Worm (Caenorhabditis elegans): ENCODE results near the gene ain-1.

ce11 chrX:16579303-16579795, 33.9 kb upstream of the ain-1 start, which contains the start of gene ser-1:
- no peak for TF ChIP-seq zag-1 (tag; optimal IDR thresholded peaks at IDR 0.05)
- TF ChIP-seq nhr-11 (tag; optimal IDR thresholded peaks at IDR 0.05), result no peak
- no peak for TF ChIP-seq egl-27 (tag; optimal IDR thresholded peaks at IDR 0.05)
- TF ChIP-seq ztf-11 (tag; optimal IDR thresholded peaks at IDR 0.05), result no peak
- TF ChIP-seq nhr-76 (tag; optimal IDR thresholded peaks at IDR 0.05), result no peak

Data from whole organism, L3 larva.